Worm (Caenorhabditis elegans): ENCODE measurements around the gene eif-2Bepsilon.

DNA sequence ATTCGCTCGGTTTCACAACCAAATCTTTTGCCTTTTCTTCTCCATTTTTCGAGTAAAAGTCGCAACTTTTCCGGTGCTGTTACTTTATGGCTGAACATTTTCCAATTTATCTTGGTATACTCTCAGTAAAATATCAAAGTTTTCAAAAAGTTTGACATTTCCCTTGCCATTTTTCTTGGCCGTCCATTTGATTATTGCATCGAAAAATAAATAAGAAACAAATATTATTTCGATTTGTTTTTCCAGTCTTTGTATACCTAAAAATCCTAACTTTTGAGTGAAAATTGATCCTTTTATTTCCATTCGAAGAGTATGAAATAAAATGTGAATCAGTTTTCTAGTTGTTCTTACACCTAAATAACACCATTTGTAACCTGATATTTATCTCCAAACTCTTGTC is 15.2 kb upstream of the eif-2Bepsilon start:
- TF ChIP-seq nhr-237 (tag; optimal IDR thresholded peaks at IDR 0.05) (no peak), tag-97 (GFP tag; IDR thresholded peaks at IDR 0.05) (no peak), nhr-102 (tag; optimal IDR thresholded peaks at IDR 0.05) (no peak), nhr-41 (GFP tag; IDR thresholded peaks at IDR 0.05) (no peak), lin-13 (GFP tag; optimal IDR thresholded peaks at IDR 0.05) (no peak), mdl-1 (tag; optimal IDR thresholded peaks at IDR 0.05) (no peak), ceh-28 (tag; optimal IDR thresholded peaks at IDR 0.05) (no peak), aly-2 (tag; optimal IDR thresholded peaks at IDR 0.05) (no peak), zag-1 (tag; optimal IDR thresholded peaks at IDR 0.05) (no peak)
